Worm (Caenorhabditis elegans) whole organism, L2 larva: ENCODE measurements around the gene ZK154.5.

ENCODE experiments used
- F13H6.1 ChIP-seq: sonication (generic microtip); optimal IDR thresholded peaks from 2 replicates; lab custom pipeline; 2016; ENCODE audit warnings: missing genetic modification characterization, missing compliant biosample characterization
- crh-2 ChIP-seq: sonication (generic microtip); optimal IDR thresholded peaks from 2 replicates; lab custom pipeline; 2017; ENCODE audit warnings: missing biosample characterization, missing genetic modification characterization
- nhr-12 ChIP-seq: fragments of 150-350 bp; optimal IDR thresholded peaks from 2 replicates; lab custom pipeline; 2014; ENCODE audit warnings: missing biosample characterization, missing genetic modification characterization
- nhr-237 ChIP-seq: fragments of 150-350 bp; optimal IDR thresholded peaks from 2 replicates; lab custom pipeline; 2014; ENCODE audit warnings: missing biosample characterization, missing genetic modification characterization
- skn-1 ChIP-seq: sonication (generic microtip); optimal IDR thresholded peaks from 2 replicates; lab custom pipeline; 2017; ENCODE audit warnings: missing biosample characterization, missing genetic modification characterization
- ztf-11 ChIP-seq: sonication (generic microtip); optimal IDR thresholded peaks from 2 replicates; lab custom pipeline; 2017; ENCODE audit warnings: missing biosample characterization, missing genetic modification characterization

DNA sequence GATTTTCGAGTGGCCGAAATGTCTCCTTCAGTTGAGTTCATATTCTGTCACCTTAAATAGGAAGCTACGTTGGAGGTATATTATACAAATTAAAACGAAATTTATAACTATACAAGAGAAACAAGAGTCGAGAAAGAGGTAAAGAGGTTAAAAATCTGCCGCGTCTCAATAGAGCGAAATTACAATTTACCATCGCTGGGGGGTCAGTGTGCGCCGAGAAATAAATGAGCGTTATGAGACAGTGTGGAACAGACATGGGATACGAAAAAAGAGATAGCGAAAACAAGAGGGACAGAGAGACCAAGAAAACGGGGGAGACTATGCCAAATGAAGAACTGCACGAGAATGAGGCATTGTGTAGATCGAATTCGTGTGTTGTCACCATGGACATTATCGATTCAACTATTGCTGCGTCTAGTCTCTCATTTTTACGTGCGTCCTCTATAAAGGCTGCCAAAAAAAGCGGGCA lies at the start of gene ZK154.5:
- TF ChIP-seq skn-1 (tag; lab: Kevin White, UChicago), result no peak
- peak; percentile 55 for TF ChIP-seq crh-2 (tag; lab: Kevin White, UChicago)
- no peak for TF ChIP-seq nhr-237 (tag; lab: Kevin White, UChicago)
- TF ChIP-seq nhr-12 (tag; lab: Kevin White, UChicago), result no peak
- peak; percentile 21 for TF ChIP-seq F13H6.1 (tag; lab: Kevin White, UChicago)
- no peak for TF ChIP-seq ztf-11 (tag; lab: Kevin White, UChicago)
